Worm (Caenorhabditis elegans) whole organism, young adult: ENCODE results near the gene msp-57.
"Not testable (repeated sequence)": the region's sequence is repeated elsewhere in the genome, so short reads cannot be mapped to it uniquely, and the experiment has no call there.

Source experiments
- B0336.3 ChIP-seq: fragments of 200-800 bp; sonication (Bioruptor generic); IDR thresholded peaks from 2 replicates; pipeline ENCODE4 v1.3.6; 2022; ENCODE audit warnings: missing genetic modification characterization, missing compliant biosample characterization
- D2030.7 ChIP-seq: fragments of 200-800 bp; sonication (Bioruptor generic); IDR thresholded peaks from 2 replicates; pipeline ENCODE4 v1.3.6; 2022; ENCODE audit warnings: missing genetic modification reagents, missing genetic modification characterization, missing compliant biosample characterization
- F39B2.1 ChIP-seq: fragments of 200-800 bp; sonication (Bioruptor generic); IDR thresholded peaks from 2 replicates; pipeline ENCODE4 v1.3.6; 2022; ENCODE audit warnings: missing genetic modification reagents, missing genetic modification characterization, missing compliant biosample characterization
- F49E8.2 ChIP-seq: sonication (generic microtip); optimal IDR thresholded peaks from 3 replicates; lab custom pipeline; 2017; ENCODE audit warnings: missing genetic modification characterization, mild to moderate bottlenecking, missing compliant biosample characterization, antibody characterized with exemption, moderate library complexity; ENCODE audit not compliant: insufficient read depth
- F52B5.7 ChIP-seq: sonication (generic microtip); optimal IDR thresholded peaks from 2 replicates; lab custom pipeline; 2016; ENCODE audit warnings: mild to moderate bottlenecking, missing genetic modification characterization, missing compliant biosample characterization
- Y56A3A.18 ChIP-seq: fragments of 200-800 bp; sonication (Bioruptor generic); IDR thresholded peaks from 2 replicates; pipeline ENCODE4 v1.3.6; 2022; ENCODE audit warnings: missing genetic modification reagents, missing genetic modification characterization, missing compliant biosample characterization
- Y67H2A.10 ChIP-seq: fragments of 200-800 bp; sonication (Bioruptor generic); conservative IDR thresholded peaks from 2 replicates; pipeline ENCODE4 v1.3.6; 2022; ENCODE audit warnings: missing genetic modification reagents, missing genetic modification characterization, missing compliant biosample characterization
- Y95B8A.8 ChIP-seq: fragments of 200-800 bp; sonication (Bioruptor generic); IDR thresholded peaks from 2 replicates; pipeline ENCODE4 v1.3.6; 2022; ENCODE audit warnings: missing genetic modification reagents, missing genetic modification characterization, missing compliant biosample characterization
- aptf-2 ChIP-seq: fragments of 200-800 bp; sonication (Bioruptor generic); conservative IDR thresholded peaks from 2 replicates; pipeline ENCODE4 v1.3.6; 2022; ENCODE audit warnings: missing genetic modification reagents, missing genetic modification characterization, missing compliant biosample characterization
- bed-2 ChIP-seq: fragments of 200-800 bp; sonication (Bioruptor generic); IDR thresholded peaks from 2 replicates; pipeline ENCODE4 v1.3.6; 2022; ENCODE audit warnings: missing genetic modification reagents, missing genetic modification characterization, missing compliant biosample characterization
- ceh-40 ChIP-seq: fragments of 200-800 bp; sonication (Bioruptor generic); IDR thresholded peaks from 2 replicates; pipeline ENCODE4 v1.3.6; 2022; ENCODE audit warnings: missing genetic modification characterization, missing compliant biosample characterization
- ceh-58 ChIP-seq: fragments of 200-800 bp; sonication (Bioruptor generic); IDR thresholded peaks from 2 replicates; pipeline ENCODE4 v1.3.6; 2022; ENCODE audit warnings: missing genetic modification characterization, missing compliant biosample characterization
- ceh-91 ChIP-seq: fragments of 200-800 bp; sonication (Bioruptor generic); IDR thresholded peaks from 2 replicates; pipeline ENCODE4 v1.3.6; 2022; ENCODE audit warnings: missing genetic modification reagents, missing genetic modification characterization, missing compliant biosample characterization
- dpff-1 ChIP-seq: sonication (generic microtip); optimal IDR thresholded peaks from 2 replicates; lab custom pipeline; 2017; ENCODE audit warnings: mild to moderate bottlenecking, missing genetic modification characterization, missing compliant biosample characterization
- ekl-4 ChIP-seq: fragments of 200-800 bp; sonication (Bioruptor generic); IDR thresholded peaks from 2 replicates; pipeline ENCODE4 v1.3.6; 2022; ENCODE audit warnings: missing genetic modification reagents, missing genetic modification characterization, missing compliant biosample characterization
- him-1 ChIP-seq: sonication (generic microtip); optimal IDR thresholded peaks from 2 replicates; lab custom pipeline; 2016; ENCODE audit warnings: missing genotype, missing genetic modification reagents, missing genetic modification characterization, missing compliant biosample characterization
- hrde-1 ChIP-seq: sonication (generic microtip); optimal IDR thresholded peaks from 2 replicates; lab custom pipeline; 2016; ENCODE audit warnings: missing genetic modification characterization, mild to moderate bottlenecking, missing compliant biosample characterization, moderate library complexity, missing genotype, missing genetic modification reagents, borderline replicate concordance
- hsf-1 ChIP-seq: fragments of 200-800 bp; sonication (Bioruptor generic); IDR thresholded peaks from 2 replicates; pipeline ENCODE4 v1.3.6; 2022; ENCODE audit warnings: missing genetic modification reagents, missing genetic modification characterization, missing compliant biosample characterization
- lsl-1 ChIP-seq: fragments of 200-800 bp; sonication (Bioruptor generic); optimal IDR thresholded peaks from 2 replicates; lab custom pipeline; 2018; ENCODE audit warnings: mild to moderate bottlenecking, missing genetic modification characterization, moderate library complexity, missing compliant biosample characterization
- madf-6 ChIP-seq: fragments of 200-800 bp; sonication (Bioruptor generic); IDR thresholded peaks from 2 replicates; pipeline ENCODE4 v1.3.6; 2022; ENCODE audit warnings: missing genetic modification reagents, missing genetic modification characterization, missing compliant biosample characterization
- pbrm-1 ChIP-seq: fragments of 200-800 bp; sonication (Bioruptor generic); IDR thresholded peaks from 2 replicates; pipeline ENCODE4 v1.3.6; 2022; ENCODE audit warnings: missing genetic modification reagents, missing genetic modification characterization, missing compliant biosample characterization
- snpc-1.1 ChIP-seq: sonication (generic microtip); optimal IDR thresholded peaks from 2 replicates; lab custom pipeline; 2017; ENCODE audit warnings: missing genetic modification characterization, mild to moderate bottlenecking, missing compliant biosample characterization, antibody characterized with exemption, moderate library complexity, missing genotype, missing genetic modification reagents; ENCODE audit not compliant: insufficient read depth
- snpc-1.3 ChIP-seq: sonication (generic microtip); optimal IDR thresholded peaks from 2 replicates; lab custom pipeline; 2017; ENCODE audit warnings: missing genetic modification characterization, mild to moderate bottlenecking, missing compliant biosample characterization, antibody characterized with exemption, moderate library complexity, missing genotype, missing genetic modification reagents; ENCODE audit not compliant: insufficient read depth
- snpc-3.4 ChIP-seq: sonication (generic microtip); optimal IDR thresholded peaks from 2 replicates; lab custom pipeline; 2017; ENCODE audit warnings: missing genetic modification characterization, mild to moderate bottlenecking, missing compliant biosample characterization, antibody characterized with exemption, moderate library complexity, missing genotype, missing genetic modification reagents
- snpc-4 ChIP-seq, 5 experiments: fragments of 150-350 bp in 1 of 5; sonication (generic microtip) in 4 of 5; optimal IDR thresholded peaks; 2 replicates each; lab custom pipeline; 2014 to 2018; ENCODE audit warnings: missing genetic modification characterization in 5 of 5, missing biosample characterization in 3 of 5, antibody characterized with exemption in 2 of 5, mild to moderate bottlenecking in 2 of 5, missing compliant biosample characterization in 2 of 5, missing genotype in 2 of 5, moderate library complexity in 2 of 5, missing genetic modification reagents in 1 of 5
- tbx-9 ChIP-seq: sonication (generic microtip); optimal IDR thresholded peaks from 2 replicates; lab custom pipeline; 2016; ENCODE audit warnings: borderline replicate concordance, missing genetic modification characterization, inconsistent platforms, missing compliant biosample characterization
- unc-62 ChIP-seq: fragments of 150-350 bp; optimal IDR thresholded peaks from 2 replicates; lab custom pipeline; 2014; ENCODE audit warnings: missing biosample characterization, missing genetic modification reagents, missing genetic modification characterization
- zim-3 ChIP-seq: sonication (generic microtip); optimal IDR thresholded peaks from 2 replicates; lab custom pipeline; 2017; ENCODE audit warnings: mild to moderate bottlenecking, missing genetic modification characterization, moderate library complexity, missing compliant biosample characterization
- ztf-28 ChIP-seq: fragments of 200-800 bp; sonication (Bioruptor generic); IDR thresholded peaks from 2 replicates; pipeline ENCODE4 v1.3.6; 2022; ENCODE audit warnings: missing genetic modification reagents, missing genetic modification characterization, missing compliant biosample characterization

The msp-57 gene

DNA sequence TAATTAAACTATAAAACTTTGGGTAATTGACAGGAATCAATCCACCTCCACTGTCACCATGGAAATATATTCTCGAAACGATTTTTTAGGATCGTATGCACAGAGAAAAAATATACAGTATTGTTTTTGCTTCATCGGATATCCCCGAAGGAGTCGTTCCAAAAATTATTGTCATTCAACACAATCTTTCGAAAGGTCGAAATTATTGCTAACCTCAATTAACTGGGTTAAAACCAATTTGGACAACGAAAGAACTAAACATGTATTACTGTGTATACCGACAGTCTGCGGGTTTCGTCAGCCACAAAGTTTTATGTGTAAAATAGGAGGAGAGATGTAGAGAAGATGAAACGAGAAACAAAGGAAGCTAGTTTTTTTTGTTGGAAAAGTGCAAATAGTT lies 919 bp downstream of the msp-57 start (continued):
- TF ChIP-seq F39B2.1 (GFP tag; lab: Robert Waterston, UW) (peak; percentile 47; the same call in 1 of the 2 replicates), snpc-1.1 (tag; lab: Kevin White, UChicago) (peak; percentile 93), unc-62 (GFP tag; lab: Kevin White, UChicago) (no peak), ceh-91 (GFP tag; lab: Robert Waterston, UW) (0 out of 2 replicates have a peak, but pooled peaks have one; percentile 30), him-1 (tag; lab: Kevin White, UChicago) (peak; percentile 74), hsf-1 (peak; percentile 50; the same call in 1 of the 2 replicates), ztf-28 (GFP tag; lab: Robert Waterston, UW) (no peak), Y67H2A.10 (GFP tag; lab: Robert Waterston, UW) (0 out of 2 replicates have a peak, but pooled peaks have one; percentile 7), tbx-9 (tag; lab: Kevin White, UChicago) (no peak), F49E8.2 (tag; lab: Kevin White, UChicago) (peak; percentile 4), snpc-3.4 (tag; lab: Kevin White, UChicago) (peak; percentile 57), lsl-1 (peak; percentile 29), ekl-4 (GFP tag; lab: Robert Waterston, UW) (0 out of 2 replicates have a peak, but pooled peaks have one; percentile 44), pbrm-1 (GFP tag; lab: Robert Waterston, UW) (peak; percentile 65; the same call in 1 of the 2 replicates), D2030.7 (GFP tag; lab: Robert Waterston, UW) (peak; percentile 87), Y56A3A.18 (GFP tag; lab: Robert Waterston, UW) (0 out of 2 replicates have a peak, but pooled peaks have one; percentile 60), snpc-1.3 (tag; lab: Kevin White, UChicago) (peak; percentile 83), madf-6 (GFP tag; lab: Robert Waterston, UW) (peak; percentile 63), snpc-4 (GFP tag; optimal IDR thresholded peaks at IDR 0.05; lab: Kevin White, UChicago) (peak; percentile 94), snpc-4 (tag; optimal IDR thresholded peaks at IDR 0.05; lab: Kevin White, UChicago) (peak; percentile 95 to 98 (median 96))

DNA sequence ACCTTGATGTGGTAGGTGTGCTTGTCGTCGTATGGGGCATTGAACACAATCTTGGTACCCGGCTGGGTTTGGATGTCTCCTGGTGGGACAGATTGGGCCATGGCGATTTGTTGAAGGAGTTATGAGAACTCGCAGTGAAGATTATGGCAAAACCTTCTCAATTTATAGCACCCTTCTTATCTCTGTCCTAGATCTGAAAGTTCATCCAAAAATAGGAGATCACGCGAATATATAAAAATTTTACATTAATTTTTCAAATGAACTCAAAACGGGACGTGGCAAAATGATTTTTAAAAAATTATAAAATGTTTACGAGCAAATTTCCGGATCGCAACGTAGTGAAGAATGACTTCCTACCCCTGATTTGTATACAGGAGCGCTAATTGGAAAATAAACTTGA lies 2.6 kb downstream of the msp-57 start, which contains the start of gene msp-53:
Gene msp-53, minus strand, starts transcription at position 101 of the 400 bp plus-strand sequence.
- not testable (repeated sequence) for TF ChIP-seq Y95B8A.8 (GFP tag; lab: Robert Waterston, UW); ceh-58 (GFP tag; lab: Robert Waterston, UW); hrde-1 (tag; lab: Kevin White, UChicago)

DNA sequence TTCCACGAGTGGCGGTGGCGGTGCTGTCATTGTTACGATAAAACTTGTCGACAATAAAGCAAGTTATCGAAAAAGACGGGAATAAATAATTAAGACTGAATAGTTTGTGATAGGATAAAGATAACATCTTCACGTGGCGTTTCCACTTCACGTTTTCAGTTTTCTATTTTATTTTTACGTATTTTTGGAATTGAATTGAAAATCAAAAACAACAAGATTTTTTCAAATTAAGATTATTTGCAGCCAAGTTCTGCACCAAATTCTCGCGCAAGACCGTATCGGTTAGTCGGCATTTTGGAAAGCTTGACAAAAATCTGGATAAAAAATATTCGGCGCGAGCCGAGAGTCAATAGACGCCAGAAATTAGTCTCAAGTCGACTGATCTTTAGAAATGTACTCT lies 4.5 kb downstream of the msp-57 start, which contains the start of gene ttbk-2.2:
Gene ttbk-2.2, minus strand, starts transcription at position 101 of the 400 bp plus-strand sequence.
- TF ChIP-seq B0336.3 (GFP tag; lab: Robert Waterston, UW); dpff-1; ceh-40 (GFP tag; lab: Robert Waterston, UW): not testable (repeated sequence)
- TF ChIP-seq, all 124 proteins: peak for 0; not testable (repeated sequence) for 124

ce11 chrIV:5068541-5068940 lies 6.2 kb downstream of the msp-57 start, which contains the start of the genes R13H9.6 and rmd-6:
Gene R13H9.6, minus strand, starts transcription at chrIV:5068641.
Gene rmd-6, plus strand, starts transcription at chrIV:5068845.
- not testable (repeated sequence) for TF ChIP-seq hsf-1; aptf-2 (GFP tag; lab: Robert Waterston, UW); zim-3

ce11 chrIV:5070593-5070992 lies 8.2 kb downstream of the msp-57 start, which contains the start of gene C02B10.6:
Gene C02B10.6, plus strand, starts transcription at chrIV:5070893.
- TF ChIP-seq bed-2; lsl-1; F52B5.7 (tag; lab: Kevin White, UChicago): not testable (repeated sequence)
